Worm (Caenorhabditis elegans) whole organism, L4 larva: ENCODE data around the gene nac-1.

ENCODE experiments used
- lin-13 ChIP-seq: fragments of 150-350 bp; optimal IDR thresholded peaks from 2 replicates; lab custom pipeline; 2014; ENCODE audit warnings: missing biosample characterization, missing genetic modification reagents, missing genetic modification characterization
- mdl-1 ChIP-seq, 2 experiments: fragments of 150-350 bp in 1 of 2; sonication (generic microtip) in 1 of 2; optimal IDR thresholded peaks; 2 replicates each; lab custom pipeline; 2014 to 2017; ENCODE audit warnings: missing biosample characterization in 2 of 2, missing genetic modification characterization in 2 of 2
- nhr-237 ChIP-seq: sonication (generic microtip); optimal IDR thresholded peaks from 2 replicates; lab custom pipeline; 2017; ENCODE audit warnings: missing biosample characterization, missing genetic modification characterization

- TF ChIP-seq lin-13: no peak
- TF ChIP-seq nhr-237 (tag; lab: Kevin White, UChicago): no peak
- TF ChIP-seq mdl-1 (tag; optimal IDR thresholded peaks at IDR 0.05; lab: Kevin White, UChicago): no peak
Measured at ce11 chrX:14922758-14923157, 27.8 kb downstream of the nac-1 start.
